Fruit fly (Drosophila melanogaster): Measurements from ENCODE around the gene ck.

DNA sequence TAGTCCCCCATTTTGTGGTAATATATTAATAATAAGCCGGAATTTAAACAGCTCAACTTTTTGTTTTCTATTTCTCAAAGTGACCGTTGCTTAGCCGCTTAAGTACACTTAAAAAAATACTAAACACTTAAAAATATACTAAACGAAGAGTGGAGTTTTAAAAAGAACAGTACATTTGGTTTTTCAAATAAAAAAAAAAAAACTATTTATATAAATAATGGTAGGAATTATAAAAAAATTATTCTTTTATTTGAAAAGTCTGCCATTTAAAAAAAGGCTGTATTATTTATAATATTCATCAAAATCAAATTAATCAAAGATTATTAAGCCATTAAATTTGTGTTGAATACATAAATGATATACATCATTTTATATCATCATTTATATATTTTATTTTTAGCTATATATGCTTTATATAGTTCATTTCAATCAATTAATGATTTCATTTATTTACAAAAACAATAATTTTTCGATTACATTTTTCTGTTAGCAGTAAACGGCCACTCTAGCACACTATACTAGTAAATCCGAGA is 50.3 kb downstream of the ck start, which contains the start of the genes Ankrd49 and NC2beta:
- no peak for TF ChIP-seq Hr39 (GFP tag; optimal IDR thresholded peaks at IDR 0.05)
- no peak for TF ChIP-seq CG8319 (GFP tag; optimal IDR thresholded peaks at IDR 0.05)
- TF ChIP-seq esn (GFP tag; optimal IDR thresholded peaks at IDR 0.05) = no peak
- TF ChIP-seq Sox14 (GFP tag; optimal IDR thresholded peaks at IDR 0.05) = no peak
- no peak for TF ChIP-seq CG31627 (GFP tag; optimal IDR thresholded peaks at IDR 0.05)
- TF ChIP-seq dsx (GFP tag; optimal IDR thresholded peaks at IDR 0.05; ENCODE audit: poor library complexity, severe bottlenecking) = no peak
- TF ChIP-seq CG6792 (GFP tag; optimal IDR thresholded peaks at IDR 0.05) = no peak
- TF ChIP-seq Sox15 (GFP tag; optimal IDR thresholded peaks at IDR 0.05) = no peak
- no peak for TF ChIP-seq Sox102F (GFP tag; optimal IDR thresholded peaks at IDR 0.05)
- TF ChIP-seq Eip93F (GFP tag; optimal IDR thresholded peaks at IDR 0.05) = no peak
- no peak for TF ChIP-seq Hr38 (GFP tag; optimal IDR thresholded peaks at IDR 0.05)
